Worm (Caenorhabditis elegans): ENCODE measurements around the gene unc-130.
A peak's percentile ranks its signal among the peaks of the same experiment; 100 is the strongest.

Gene unc-130

DNA sequence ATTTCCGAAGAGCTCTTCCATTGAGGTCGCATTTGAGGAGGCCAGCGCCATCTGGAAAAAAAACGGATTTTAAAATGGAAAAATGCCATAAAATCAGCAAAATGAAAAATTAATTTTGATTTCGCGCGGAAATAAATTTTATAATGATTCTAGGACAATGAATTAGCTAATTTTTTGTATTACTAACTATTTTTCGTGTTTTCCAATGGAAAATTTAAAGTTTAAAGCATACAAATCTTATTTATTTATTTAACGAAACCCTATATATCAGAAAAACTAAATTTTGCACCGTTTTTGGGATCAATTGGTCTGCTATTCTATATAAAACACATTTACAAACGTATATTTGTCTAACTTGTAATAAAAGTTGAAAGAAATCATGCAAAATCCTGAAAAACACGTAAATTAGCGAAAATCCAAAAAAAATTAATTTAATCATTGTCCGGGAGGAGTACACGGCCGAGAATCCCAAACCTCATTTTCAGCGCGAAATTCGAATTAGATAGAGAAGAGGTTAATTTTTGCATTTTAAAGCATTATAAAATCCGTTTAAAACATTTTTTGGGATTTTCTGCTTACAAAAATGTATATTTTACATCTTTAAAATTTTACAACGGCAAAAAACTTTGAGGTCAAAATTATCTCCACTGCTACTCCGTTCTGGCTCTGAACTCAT, 8.5 kb downstream of the unc-130 start, which contains the start of gene C47G2.3 (continued):
- TF ChIP-seq F23B12.7 (tag; optimal IDR thresholded peaks at IDR 0.05; ENCODE audit: insufficient read depth) (no peak), C17E4.6 (GFP tag; IDR thresholded peaks at IDR 0.05) (no peak), lag-1 (GFP tag; IDR thresholded peaks at IDR 0.05) (no peak), Y53F4B.3 (GFP tag; IDR thresholded peaks at IDR 0.05) (no peak), ztf-28 (GFP tag; IDR thresholded peaks at IDR 0.05) (no peak), nfya-1 (tag; optimal IDR thresholded peaks at IDR 0.05; ENCODE audit: borderline replicate concordance, insufficient read depth) (no peak), snpc-4 (GFP tag; optimal IDR thresholded peaks at IDR 0.05) (peak; percentile 25), snpc-4 (tag; optimal IDR thresholded peaks at IDR 0.05) (peak in 2 of 4 experiments; percentile 45 to 49), B0336.3 (GFP tag; IDR thresholded peaks at IDR 0.05) (no peak), unc-130 (GFP tag; optimal IDR thresholded peaks at IDR 0.05) (peak; percentile 72), rcor-1 (GFP tag; IDR thresholded peaks at IDR 0.05) (0 out of 2 replicates have a peak, but pooled peaks have one; percentile 39), Y95B8A.8 (GFP tag; IDR thresholded peaks at IDR 0.05) (no peak), ztf-25 (GFP tag; IDR thresholded peaks at IDR 0.05) (0 out of 2 replicates have a peak, but pooled peaks have one; percentile 39), nhr-179 (tag; optimal IDR thresholded peaks at IDR 0.05) (no peak), F39B2.1 (GFP tag; IDR thresholded peaks at IDR 0.05) (0 out of 2 replicates have a peak, but pooled peaks have one; percentile 3), let-607 (tag; optimal IDR thresholded peaks at IDR 0.05) (peak in 1 of 2 experiments; percentile 51), cebp-1 (GFP tag; IDR thresholded peaks at IDR 0.05) (no peak), cebp-1 (tag; optimal IDR thresholded peaks at IDR 0.05) (no peak), attf-5 (GFP tag; optimal IDR thresholded peaks at IDR 0.05) (no peak), ceh-79 (tag; optimal IDR thresholded peaks at IDR 0.05) (no peak), D2030.7 (GFP tag; IDR thresholded peaks at IDR 0.05) (peak; percentile 56), nfyb-1 (GFP tag; IDR thresholded peaks at IDR 0.05) (no peak), rec-8 (tag; optimal IDR thresholded peaks at IDR 0.05) (peak in 1 of 2 experiments; percentile 25), athp-1 (tag; optimal IDR thresholded peaks at IDR 0.05) (peak; percentile 67), unc-62 (GFP tag; optimal IDR thresholded peaks at IDR 0.05) (no peak), dox-1 (GFP tag; IDR thresholded peaks at IDR 0.05) (peak; percentile 31; the same call in 1 of the 2 replicates), egl-44 (GFP tag; IDR thresholded peaks at IDR 0.05) (no peak), F22D6.2 (tag; optimal IDR thresholded peaks at IDR 0.05) (no peak), hrde-1 (tag; optimal IDR thresholded peaks at IDR 0.05; ENCODE audit: borderline replicate concordance) (peak; percentile 69), dpff-1 (tag; optimal IDR thresholded peaks at IDR 0.05) (no peak), somi-1 (GFP tag; optimal IDR thresholded peaks at IDR 0.05) (no peak), rpc-1 (optimal IDR thresholded peaks at IDR 0.05) (no peak), rpc-1 (tag; optimal IDR thresholded peaks at IDR 0.05) (no peak), lir-1 (GFP tag; conservative IDR thresholded peaks at IDR 0.05) (0 out of 2 replicates have a peak, but pooled peaks have one; percentile 27), ceh-40 (GFP tag; IDR thresholded peaks at IDR 0.05) (no peak), tbx-9 (tag; optimal IDR thresholded peaks at IDR 0.05; ENCODE audit: borderline replicate concordance) (no peak), fkh-3 (tag; optimal IDR thresholded peaks at IDR 0.05) (no peak), B0019.2 (GFP tag; conservative IDR thresholded peaks at IDR 0.05) (no peak), ceh-58 (GFP tag; IDR thresholded peaks at IDR 0.05) (no peak), Y56A3A.18 (GFP tag; IDR thresholded peaks at IDR 0.05) (no peak), zim-3 (tag; optimal IDR thresholded peaks at IDR 0.05) (no peak), chd-7 (tag; optimal IDR thresholded peaks at IDR 0.05) (no peak), pha-4 (tag; optimal IDR thresholded peaks at IDR 0.05) (no peak), madf-6 (GFP tag; IDR thresholded peaks at IDR 0.05) (peak; percentile 74), Y53G8AR.9 (GFP tag; conservative IDR thresholded peaks at IDR 0.05) (no peak), F37B4.10 (GFP tag; IDR thresholded peaks at IDR 0.05) (no peak), C06A6.2 (GFP tag; conservative IDR thresholded peaks at IDR 0.05) (no peak), T07F8.4 (tag; optimal IDR thresholded peaks at IDR 0.05) (no peak)

Measured in whole organism, young adult.